Worm (Caenorhabditis elegans) whole organism, L3 larva: Measurements from ENCODE around the gene tag-267.

ENCODE experiments used
- ZK546.5 ChIP-seq: sonication (generic microtip); optimal IDR thresholded peaks from 2 replicates; lab custom pipeline; 2017; ENCODE audit warnings: missing biosample characterization, missing genetic modification characterization
- ceh-16 ChIP-seq: sonication (generic microtip); optimal IDR thresholded peaks from 2 replicates; lab custom pipeline; 2017; ENCODE audit warnings: missing biosample characterization, missing genetic modification characterization
- ceh-28 ChIP-seq: fragments of 150-350 bp; optimal IDR thresholded peaks from 2 replicates; lab custom pipeline; 2014; ENCODE audit warnings: missing biosample characterization, missing genetic modification reagents, missing genetic modification characterization
- ceh-82 ChIP-seq: fragments of 150-350 bp; optimal IDR thresholded peaks from 2 replicates; lab custom pipeline; 2014; ENCODE audit warnings: missing biosample characterization, missing genetic modification characterization
- elt-1 ChIP-seq: fragments of 150-350 bp; optimal IDR thresholded peaks from 2 replicates; lab custom pipeline; 2014; ENCODE audit warnings: missing biosample characterization, missing genetic modification characterization
- fos-1 ChIP-seq: fragments of 150-350 bp; optimal IDR thresholded peaks from 2 replicates; lab custom pipeline; 2014; ENCODE audit warnings: missing biosample characterization, missing genetic modification characterization
- mdl-1 ChIP-seq: fragments of 150-350 bp; optimal IDR thresholded peaks from 2 replicates; lab custom pipeline; 2014; ENCODE audit warnings: missing biosample characterization, missing genetic modification characterization
- nhr-12 ChIP-seq: fragments of 150-350 bp; optimal IDR thresholded peaks from 2 replicates; lab custom pipeline; 2014; ENCODE audit warnings: missing biosample characterization, missing genetic modification characterization
- nhr-28 ChIP-seq: fragments of 150-350 bp; optimal IDR thresholded peaks from 2 replicates; lab custom pipeline; 2014; ENCODE audit warnings: missing biosample characterization, missing genetic modification characterization
- pha-4 ChIP-seq: fragments of 150-350 bp; optimal IDR thresholded peaks from 2 replicates; lab custom pipeline; 2014; ENCODE audit warnings: missing biosample characterization, missing genetic modification reagents, missing genetic modification characterization
- snpc-4 ChIP-seq: fragments of 150-350 bp; optimal IDR thresholded peaks from 2 replicates; lab custom pipeline; 2014; ENCODE audit warnings: missing biosample characterization, missing genetic modification characterization
- unc-39 ChIP-seq: sonication (generic microtip); optimal IDR thresholded peaks from 4 replicates; lab custom pipeline; 2017; ENCODE audit warnings: missing biosample characterization, missing genetic modification characterization
- unc-62 ChIP-seq: fragments of 150-350 bp; sonication (generic microtip); optimal IDR thresholded peaks from 4 replicates; lab custom pipeline; 2014; ENCODE audit warnings: missing biosample characterization, missing genetic modification reagents, missing genetic modification characterization
- zag-1 ChIP-seq: fragments of 150-350 bp; optimal IDR thresholded peaks from 2 replicates; lab custom pipeline; 2014; ENCODE audit warnings: missing biosample characterization, missing genetic modification characterization

DNA sequence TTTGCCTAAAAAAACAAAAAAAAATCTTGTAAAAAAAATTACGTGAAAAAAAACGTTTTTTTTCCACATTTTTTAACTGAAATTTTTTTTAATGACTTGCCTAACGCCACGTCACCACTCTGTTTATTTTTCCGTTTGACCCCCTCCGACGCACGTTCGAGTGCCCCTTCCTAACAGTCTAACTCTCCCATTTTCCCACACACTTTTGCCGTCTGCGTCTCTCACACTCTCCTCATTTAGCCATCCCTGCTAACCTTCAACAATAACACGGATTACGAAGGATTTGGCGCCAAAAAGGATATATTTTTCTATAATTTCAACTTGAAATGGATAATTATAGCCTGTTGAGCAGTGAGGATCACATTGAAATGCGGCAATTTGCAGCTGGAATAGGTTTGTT, 6.7 kb downstream of the tag-267 start:
- TF ChIP-seq ceh-16 (tag; lab: Kevin White, UChicago) (no peak), unc-62 (no peak), fos-1 (tag; lab: Kevin White, UChicago) (no peak), mdl-1 (tag; lab: Kevin White, UChicago) (no peak), nhr-28 (tag; lab: Kevin White, UChicago) (no peak), zag-1 (tag; lab: Kevin White, UChicago) (no peak), ceh-28 (tag; lab: Kevin White, UChicago) (no peak), snpc-4 (tag; lab: Kevin White, UChicago) (no peak), ceh-82 (tag; lab: Kevin White, UChicago) (no peak), ZK546.5 (tag; lab: Kevin White, UChicago) (no peak), unc-39 (tag; lab: Kevin White, UChicago) (no peak), pha-4 (peak; percentile 78), nhr-12 (tag; lab: Kevin White, UChicago) (no peak), elt-1 (tag; lab: Kevin White, UChicago) (no peak)
